Fruit fly (Drosophila melanogaster) whole organism, prepupa: Measurements from ENCODE around the gene CG9014.

Experiments used
- CG10631 ChIP-seq: fragments of 200-800 bp; sonication (Bioruptor generic); optimal IDR thresholded peaks from 2 replicates; lab custom pipeline; 2016; ENCODE audit warnings: missing biosample characterization, missing genetic modification characterization
- CG10669 ChIP-seq: fragments of 200-800 bp; sonication (Bioruptor generic); optimal IDR thresholded peaks from 3 replicates; lab custom pipeline; 2018; ENCODE audit warnings: missing biosample characterization, mild to moderate bottlenecking, missing genetic modification characterization, moderate library complexity
- CG11762 ChIP-seq: fragments of 200-800 bp; sonication (Bioruptor generic); optimal IDR thresholded peaks from 3 replicates; lab custom pipeline; 2016; ENCODE audit warnings: missing biosample characterization, missing genetic modification characterization; ENCODE audit not compliant: insufficient read depth
- CG11902 ChIP-seq: fragments of 200-800 bp; sonication (Bioruptor generic); optimal IDR thresholded peaks from 3 replicates; lab custom pipeline; 2016; ENCODE audit warnings: missing biosample characterization, missing genetic modification characterization
- CG3032 ChIP-seq: fragments of 200-800 bp; optimal IDR thresholded peaks from 2 replicates; lab custom pipeline; 2019; ENCODE audit warnings: missing biosample characterization, mild to moderate bottlenecking, missing genetic modification characterization, moderate library complexity
- CG32006 ChIP-seq: fragments of 200-800 bp; sonication (Bioruptor generic); optimal IDR thresholded peaks from 3 replicates; lab custom pipeline; 2017; ENCODE audit warnings: missing biosample characterization, mild to moderate bottlenecking, missing genetic modification characterization
- CG34406 ChIP-seq: fragments of 200-800 bp; sonication (Bioruptor generic); optimal IDR thresholded peaks from 3 replicates; lab custom pipeline; 2016; ENCODE audit warnings: missing biosample characterization, missing genetic modification characterization
- CG3919 ChIP-seq: fragments of 200-800 bp; sonication (Bioruptor generic); optimal IDR thresholded peaks from 3 replicates; lab custom pipeline; 2016; ENCODE audit warnings: missing biosample characterization, missing genetic modification characterization
- CG4318 ChIP-seq: fragments of 200-800 bp; sonication (Bioruptor generic); optimal IDR thresholded peaks from 3 replicates; lab custom pipeline; 2017; ENCODE audit warnings: missing biosample characterization, mild to moderate bottlenecking, missing genetic modification characterization
- CG6163 ChIP-seq: fragments of 200-800 bp; sonication (Bioruptor generic); IDR thresholded peaks from 3 replicates; pipeline ENCODE4 v1.3.6; 2022; ENCODE audit warnings: missing biosample characterization, missing genetic modification characterization
- CG6276 ChIP-seq: fragments of 200-800 bp; sonication (Bioruptor generic); optimal IDR thresholded peaks from 2 replicates; lab custom pipeline; 2017; ENCODE audit warnings: missing biosample characterization, mild to moderate bottlenecking, missing genetic modification characterization
- CG6792 ChIP-seq: fragments of 200-800 bp; sonication (Bioruptor generic); optimal IDR thresholded peaks from 3 replicates; lab custom pipeline; 2016; ENCODE audit warnings: missing biosample characterization, missing genetic modification characterization
- CG6808 ChIP-seq: fragments of 200-800 bp; sonication (Bioruptor generic); optimal IDR thresholded peaks from 3 replicates; lab custom pipeline; 2017; ENCODE audit warnings: missing biosample characterization, missing genetic modification characterization, mild to moderate bottlenecking, moderate library complexity, missing genetic modification reagents
- CG7368 ChIP-seq: fragments of 200-800 bp; sonication (Bioruptor generic); optimal IDR thresholded peaks from 3 replicates; lab custom pipeline; 2016; ENCODE audit warnings: missing biosample characterization, missing genetic modification characterization
- CG8319 ChIP-seq: fragments of 200-800 bp; sonication (Bioruptor generic); optimal IDR thresholded peaks from 3 replicates; lab custom pipeline; 2016; ENCODE audit warnings: missing biosample characterization, missing genetic modification characterization
- CG8632 ChIP-seq: fragments of 200-800 bp; sonication (Bioruptor generic); optimal IDR thresholded peaks from 3 replicates; lab custom pipeline; 2016; ENCODE audit warnings: missing biosample characterization, missing genetic modification characterization
- CG9139 ChIP-seq: fragments of 200-800 bp; sonication (Bioruptor generic); optimal IDR thresholded peaks from 3 replicates; lab custom pipeline; 2017; ENCODE audit warnings: missing biosample characterization, mild to moderate bottlenecking, missing genetic modification characterization
- Eip78C ChIP-seq: fragments of 200-800 bp; sonication (Bioruptor generic); peaks from one replicate; lab custom pipeline; 2016; ENCODE audit warnings: missing biosample characterization, missing genetic modification characterization
- Eip93F ChIP-seq: fragments of 200-800 bp; sonication (Bioruptor generic); optimal IDR thresholded peaks from 2 replicates; lab custom pipeline; 2016; ENCODE audit warnings: missing biosample characterization, mild to moderate bottlenecking, missing genetic modification characterization
- Ets96B ChIP-seq: fragments of 200-800 bp; optimal IDR thresholded peaks from 2 replicates; lab custom pipeline; 2019; ENCODE audit warnings: missing biosample characterization, mild to moderate bottlenecking, missing genetic modification characterization, moderate library complexity
- Gug ChIP-seq: fragments of 200-800 bp; sonication (Bioruptor generic); IDR thresholded peaks from 2 replicates; pipeline ENCODE4 v1.3.6; 2022; ENCODE audit warnings: missing biosample characterization, missing genetic modification characterization
- Hr38 ChIP-seq: sonication (Bioruptor generic); optimal IDR thresholded peaks from 2 replicates; lab custom pipeline; 2016; ENCODE audit warnings: missing biosample characterization, missing genetic modification characterization
- Lpt ChIP-seq: fragments of 200-800 bp; sonication (Bioruptor generic); optimal IDR thresholded peaks from 3 replicates; lab custom pipeline; 2016; ENCODE audit warnings: missing biosample characterization, missing genetic modification characterization
- Met ChIP-seq: fragments of 200-800 bp; sonication (Bioruptor generic); optimal IDR thresholded peaks from 3 replicates; lab custom pipeline; 2016; ENCODE audit warnings: missing biosample characterization, missing genetic modification characterization
- OdsH ChIP-seq: fragments of 200-800 bp; sonication (Bioruptor generic); optimal IDR thresholded peaks from 3 replicates; lab custom pipeline; 2016; ENCODE audit warnings: missing biosample characterization, missing genetic modification characterization
- Smox ChIP-seq: fragments of 200-800 bp; sonication (Bioruptor generic); optimal IDR thresholded peaks from 3 replicates; lab custom pipeline; 2016; ENCODE audit warnings: missing biosample characterization, missing genetic modification characterization
- Sox102F ChIP-seq: fragments of 200-800 bp; sonication (Bioruptor generic); optimal IDR thresholded peaks from 2 replicates; lab custom pipeline; 2016; ENCODE audit warnings: missing biosample characterization, mild to moderate bottlenecking, missing genetic modification characterization
- acj6 ChIP-seq: fragments of 200-800 bp; sonication (Bioruptor generic); optimal IDR thresholded peaks from 3 replicates; lab custom pipeline; 2016; ENCODE audit warnings: missing biosample characterization, missing genetic modification characterization
- dac ChIP-seq: fragments of 200-800 bp; sonication (Bioruptor generic); optimal IDR thresholded peaks from 2 replicates; lab custom pipeline; 2017; ENCODE audit warnings: missing biosample characterization, mild to moderate bottlenecking, missing genetic modification characterization
- dsx ChIP-seq: fragments of 200-800 bp; optimal IDR thresholded peaks from 3 replicates; lab custom pipeline; 2019; ENCODE audit warnings: missing biosample characterization, mild to moderate bottlenecking, missing genetic modification characterization, moderate library complexity; ENCODE audit not compliant: poor library complexity, severe bottlenecking
- eg ChIP-seq: fragments of 200-800 bp; sonication (Bioruptor generic); IDR thresholded peaks from 3 replicates; pipeline ENCODE4 v1.3.6; 2022; ENCODE audit warnings: missing biosample characterization, missing genetic modification characterization
- esn ChIP-seq: fragments of 200-800 bp; sonication (Bioruptor generic); optimal IDR thresholded peaks from 2 replicates; lab custom pipeline; 2016; ENCODE audit warnings: missing biosample characterization, mild to moderate bottlenecking, missing genetic modification characterization, moderate library complexity
- fd59A ChIP-seq: fragments of 200-800 bp; sonication (Bioruptor generic); optimal IDR thresholded peaks from 2 replicates; lab custom pipeline; 2017; ENCODE audit warnings: missing biosample characterization, mild to moderate bottlenecking, missing genetic modification characterization, missing genetic modification reagents
- fd85E ChIP-seq: fragments of 200-800 bp; sonication (Bioruptor generic); optimal IDR thresholded peaks from 3 replicates; lab custom pipeline; 2016; ENCODE audit warnings: missing biosample characterization, missing genetic modification characterization
- fkh ChIP-seq: fragments of 200-800 bp; sonication (Bioruptor generic); optimal IDR thresholded peaks from 3 replicates; lab custom pipeline; 2017; ENCODE audit warnings: missing biosample characterization, mild to moderate bottlenecking, missing genetic modification characterization, moderate library complexity
- net ChIP-seq: fragments of 200-800 bp; sonication (Bioruptor generic); optimal IDR thresholded peaks from 3 replicates; lab custom pipeline; 2016; ENCODE audit warnings: missing biosample characterization, missing genetic modification characterization
- pdm3 ChIP-seq: fragments of 200-800 bp; sonication (Bioruptor generic); optimal IDR thresholded peaks from 3 replicates; lab custom pipeline; 2016; ENCODE audit warnings: missing biosample characterization, missing genetic modification characterization
- salr ChIP-seq, 2 experiments: fragments of 200-800 bp; sonication (Bioruptor generic); optimal IDR thresholded peaks; 3 replicates each; lab custom pipeline; 2016 to 2018; ENCODE audit warnings: missing biosample characterization in 2 of 2, missing genetic modification characterization in 2 of 2, mild to moderate bottlenecking in 1 of 2
- spab ChIP-seq: fragments of 200-800 bp; sonication (Bioruptor generic); optimal IDR thresholded peaks from 2 replicates; lab custom pipeline; 2017; ENCODE audit warnings: missing biosample characterization, mild to moderate bottlenecking, missing genetic modification characterization, missing genetic modification reagents
- ss ChIP-seq, 2 experiments: fragments of 200-800 bp; sonication (Bioruptor generic); optimal IDR thresholded peaks; 2 replicates in 1 of 2; 3 replicates in 1 of 2; lab custom pipeline; 2017 to 2018; ENCODE audit warnings: mild to moderate bottlenecking in 2 of 2, missing biosample characterization in 2 of 2, missing genetic modification characterization in 2 of 2, moderate library complexity in 1 of 2
- svp ChIP-seq: fragments of 200-800 bp; sonication (Bioruptor generic); peaks from one replicate; lab custom pipeline; 2016; ENCODE audit warnings: missing biosample characterization, missing genetic modification characterization
- topi ChIP-seq: fragments of 200-800 bp; sonication (Bioruptor generic); optimal IDR thresholded peaks from 3 replicates; lab custom pipeline; 2016; ENCODE audit warnings: missing biosample characterization, missing genetic modification characterization
- vri ChIP-seq: fragments of 200-800 bp; sonication (Bioruptor generic); optimal IDR thresholded peaks from 3 replicates; lab custom pipeline; 2016; ENCODE audit warnings: missing biosample characterization, mild to moderate bottlenecking, missing genetic modification characterization

The CG9014 gene

DNA sequence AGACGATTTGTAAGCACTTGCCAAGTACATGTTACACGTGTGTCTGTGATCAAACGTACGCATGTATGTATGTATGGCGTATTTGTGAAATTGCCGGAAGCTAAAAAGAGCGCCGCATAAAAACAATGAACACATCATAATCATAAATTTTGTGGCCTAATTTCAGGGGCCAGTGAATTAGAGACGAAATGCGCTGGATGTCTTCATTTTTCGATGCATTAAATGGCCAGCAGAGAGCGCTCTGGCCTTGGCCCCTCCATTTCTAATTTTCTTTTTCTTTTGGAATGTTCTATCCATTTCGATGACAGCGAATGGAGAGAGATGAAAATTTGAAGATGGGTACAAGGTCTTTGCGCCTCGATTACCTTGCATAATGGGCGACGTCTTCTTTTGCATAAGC, 8.8 kb upstream of the CG9014 start:
- no peak for TF ChIP-seq CG10631
- no peak for TF ChIP-seq CG6163
- no peak for TF ChIP-seq fkh
- no peak for TF ChIP-seq Smox (GFP tag; lab: Kevin White, UChicago)
- TF ChIP-seq CG8319: no peak
- TF ChIP-seq svp (GFP tag; lab: Kevin White, UChicago): no peak
- TF ChIP-seq dac (GFP tag; lab: Kevin White, UChicago): no peak
- no peak for TF ChIP-seq CG4318
- no peak for TF ChIP-seq salr (GFP tag; optimal IDR thresholded peaks at IDR 0.05; lab: Kevin White, UChicago)
- no peak for TF ChIP-seq vri (GFP tag; lab: Kevin White, UChicago)
- TF ChIP-seq Ets96B (tag; lab: Kevin White, UChicago): no peak
- no peak for TF ChIP-seq esn (GFP tag; lab: Kevin White, UChicago)
- no peak for TF ChIP-seq Hr38 (GFP tag; lab: Kevin White, UChicago)
- no peak for TF ChIP-seq Eip78C (GFP tag; lab: Kevin White, UChicago)
- no peak for TF ChIP-seq CG8632 (GFP tag; lab: Kevin White, UChicago)
- no peak for TF ChIP-seq ss (GFP tag; optimal IDR thresholded peaks at IDR 0.05; lab: Kevin White, UChicago)

DNA sequence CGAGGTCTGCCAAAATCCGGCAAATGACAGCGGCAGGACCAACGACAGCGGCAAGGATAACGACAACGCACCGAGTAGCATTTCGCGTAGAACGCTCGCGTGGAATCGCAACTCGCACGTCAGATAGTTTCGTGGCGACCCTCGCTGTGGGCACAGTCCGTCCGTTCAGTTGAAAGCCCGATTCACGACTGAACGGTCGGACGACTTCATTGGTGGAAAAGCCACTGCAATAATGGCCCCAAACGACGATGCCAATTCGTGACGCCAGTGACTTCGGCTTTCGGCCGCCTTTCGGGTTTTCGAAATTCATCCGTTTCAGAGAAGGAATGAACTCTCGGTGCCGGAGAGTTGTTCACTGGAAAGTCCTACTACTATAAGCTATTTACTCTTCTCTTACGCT, 6.3 kb downstream of the CG9014 start, which contains the start of gene DIP-kappa:
DIP-kappa (minus strand) TSS at position 200 of the 400 bp plus-strand sequence.
- TF ChIP-seq pdm3 (GFP tag; lab: Kevin White, UChicago) (no peak), CG8319 (no peak), net (GFP tag; lab: Kevin White, UChicago) (no peak), Eip93F (GFP tag; lab: Kevin White, UChicago) (no peak)

DNA sequence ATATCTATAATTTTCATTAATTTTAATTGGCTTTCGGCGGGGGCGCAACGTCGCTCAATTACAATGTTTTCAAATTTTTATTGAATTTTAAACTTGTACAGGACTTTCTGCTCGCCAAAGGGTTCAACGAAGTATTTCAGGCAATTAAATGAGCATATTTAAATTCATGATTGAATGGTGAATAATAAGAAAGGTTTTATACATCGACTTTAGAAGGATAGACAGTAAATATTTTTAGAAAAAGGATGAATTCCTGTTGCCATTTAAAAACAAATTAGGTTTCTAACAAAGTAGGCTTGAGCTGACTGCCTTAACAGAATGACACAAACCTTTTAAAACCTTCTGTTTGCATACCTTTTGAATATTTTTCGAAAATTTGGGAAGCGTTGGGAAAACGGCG, 15.5 kb downstream of the CG9014 start, which contains the start of gene Gpo3:
Gpo3 (plus strand) TSS at position 301 of the 400 bp plus-strand sequence.
- TF ChIP-seq Eip78C (GFP tag; lab: Kevin White, UChicago): no peak
- no peak for TF ChIP-seq CG3032 (tag; lab: Kevin White, UChicago)
- TF ChIP-seq CG10631: no peak
- no peak for TF ChIP-seq CG34406
- TF ChIP-seq Smox (GFP tag; lab: Kevin White, UChicago): no peak
- TF ChIP-seq CG8319: no peak
- TF ChIP-seq acj6 (GFP tag; lab: Kevin White, UChicago): no peak
- no peak for TF ChIP-seq vri (GFP tag; lab: Kevin White, UChicago)
- no peak for TF ChIP-seq fd85E
- TF ChIP-seq CG6792 (GFP tag; lab: Kevin White, UChicago): no peak
- no peak for TF ChIP-seq CG6276 (GFP tag; lab: Kevin White, UChicago)
- TF ChIP-seq ss (GFP tag; optimal IDR thresholded peaks at IDR 0.05; lab: Kevin White, UChicago): no peak
- no peak for TF ChIP-seq CG9139
- TF ChIP-seq OdsH (GFP tag; lab: Kevin White, UChicago): no peak
- TF ChIP-seq dac (GFP tag; lab: Kevin White, UChicago): no peak

DNA sequence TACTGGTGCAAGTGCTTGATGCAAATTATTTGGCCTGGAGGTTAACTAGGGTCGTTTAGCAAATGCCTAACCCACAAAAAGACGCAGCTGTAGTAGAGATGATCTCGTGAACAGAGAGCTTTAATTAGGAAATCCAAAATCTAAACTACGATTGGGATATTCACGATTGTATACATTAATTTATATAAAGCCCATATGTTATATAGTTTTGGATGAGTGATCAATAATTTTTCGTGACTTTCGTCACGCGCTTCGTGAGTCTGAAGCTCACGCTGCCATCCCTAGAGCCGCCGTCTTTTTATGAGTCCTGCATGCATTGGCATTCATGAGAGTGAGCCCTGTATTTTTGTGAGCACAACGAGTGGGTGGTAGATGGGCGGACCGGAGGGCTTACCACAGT, 24.4 kb downstream of the CG9014 start:
- TF ChIP-seq CG6808: no peak
- no peak for TF ChIP-seq Sox102F
- no peak for TF ChIP-seq Gug
- no peak for TF ChIP-seq salr (GFP tag; optimal IDR thresholded peaks at IDR 0.05; lab: Kevin White, UChicago)
- TF ChIP-seq eg (GFP tag; lab: Robert Waterston, UW): 0 out of 3 replicates have a peak, but pooled peaks have one; percentile 31
- no peak for TF ChIP-seq CG32006
- no peak for TF ChIP-seq Lpt (GFP tag; lab: Kevin White, UChicago)
- TF ChIP-seq CG6163: peak; percentile 66
- no peak for TF ChIP-seq CG11902 (GFP tag; lab: Kevin White, UChicago)
- peak; percentile 22 for TF ChIP-seq CG10669
- TF ChIP-seq Ets96B (tag; lab: Kevin White, UChicago): peak; percentile 39
- no peak for TF ChIP-seq CG3032 (tag; lab: Kevin White, UChicago)
- peak; percentile 13 for TF ChIP-seq CG6276 (GFP tag; lab: Kevin White, UChicago)
- TF ChIP-seq topi (GFP tag; lab: Kevin White, UChicago): peak; percentile 5
- peak; percentile 1 for TF ChIP-seq Met (GFP tag; lab: Kevin White, UChicago)
- TF ChIP-seq CG7368: no peak
- TF ChIP-seq CG34406: no peak
- TF ChIP-seq CG3919 (GFP tag; lab: Kevin White, UChicago): peak; percentile 9
- peak; percentile 0 for TF ChIP-seq spab (GFP tag; lab: Kevin White, UChicago)
- peak; percentile 4 for TF ChIP-seq dsx (GFP tag; lab: Kevin White, UChicago)
- TF ChIP-seq esn (GFP tag; lab: Kevin White, UChicago): no peak
- TF ChIP-seq fd59A (GFP tag; lab: Kevin White, UChicago): peak; percentile 7
- peak; percentile 31 for TF ChIP-seq svp (GFP tag; lab: Kevin White, UChicago)
- no peak for TF ChIP-seq CG11762 (GFP tag; lab: Kevin White, UChicago)
- TF ChIP-seq, all 60 proteins: peak for 12
